Worm (Caenorhabditis elegans): ENCODE measurements around the gene F21C10.1.

Gene F21C10.1

DNA sequence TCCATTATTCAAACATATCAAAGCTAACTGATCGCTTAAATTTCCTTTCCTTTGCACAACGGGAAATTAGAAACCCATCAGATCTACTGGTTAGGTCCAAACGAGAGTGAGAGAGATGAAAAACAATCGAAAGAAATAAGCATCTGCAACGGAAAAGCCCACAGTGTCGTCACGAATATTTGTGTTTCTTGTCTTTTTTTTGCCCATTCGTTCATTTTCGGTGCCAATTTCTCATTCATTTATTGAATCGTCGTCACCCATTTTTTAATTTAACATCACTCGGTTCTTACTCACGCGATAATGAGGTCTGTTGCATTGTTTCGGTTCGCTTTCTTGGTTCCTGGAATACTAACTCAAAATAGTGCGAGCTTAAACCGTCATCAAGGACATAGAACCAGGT lies 8.0 kb upstream of the F21C10.1 start, which contains the start of gene F21C10.6:
Gene F21C10.6, plus strand, starts transcription at position 301 of the 400 bp plus-strand sequence.
- no peak for TF ChIP-seq npax-4 (tag; optimal IDR thresholded peaks at IDR 0.05)
- TF ChIP-seq dve-1 (tag; optimal IDR thresholded peaks at IDR 0.05), result no peak
- no peak for TF ChIP-seq pax-1 (tag; optimal IDR thresholded peaks at IDR 0.05)
- TF ChIP-seq ceh-45 (GFP tag; IDR thresholded peaks at IDR 0.05), result no peak
- TF ChIP-seq pha-4 (tag; optimal IDR thresholded peaks at IDR 0.05), result no peak
- no peak for TF ChIP-seq unc-3 (GFP tag; conservative IDR thresholded peaks at IDR 0.05)
- no peak for TF ChIP-seq unc-3 (tag; optimal IDR thresholded peaks at IDR 0.05)

DNA sequence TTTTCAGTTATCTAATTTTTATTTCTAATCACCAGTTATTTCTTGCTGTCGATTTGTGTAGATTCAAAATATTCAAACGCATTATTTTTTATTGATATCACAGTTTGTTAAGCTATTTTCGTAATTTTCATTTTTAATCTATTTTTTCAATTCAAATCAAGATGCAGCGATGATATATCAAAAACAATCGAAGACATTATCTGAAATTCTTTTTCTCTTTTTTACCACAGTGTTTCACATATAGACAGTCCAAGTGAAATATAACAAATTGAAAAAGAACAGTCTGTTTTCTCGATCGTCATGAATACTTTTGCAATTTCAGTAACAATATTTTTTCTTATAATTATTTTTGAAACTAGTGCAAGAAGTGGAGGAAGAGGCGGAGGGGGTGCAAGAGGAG lies 6.8 kb upstream of the F21C10.1 start, which contains the start of gene F21C10.5:
Gene F21C10.5, plus strand, starts transcription at position 301 of the 400 bp plus-strand sequence.
- TF ChIP-seq K02D7.2 (tag; optimal IDR thresholded peaks at IDR 0.05) (no peak), ceh-45 (GFP tag; IDR thresholded peaks at IDR 0.05) (no peak), pat-9 (tag; optimal IDR thresholded peaks at IDR 0.05) (no peak), ceh-48 (tag; optimal IDR thresholded peaks at IDR 0.05) (no peak), sox-2 (GFP tag; IDR thresholded peaks at IDR 0.05) (no peak), elt-2 (tag; optimal IDR thresholded peaks at IDR 0.05) (no peak), ahr-1 (tag; optimal IDR thresholded peaks at IDR 0.05) (no peak), lim-6 (tag; optimal IDR thresholded peaks at IDR 0.05) (no peak), madf-2 (tag; optimal IDR thresholded peaks at IDR 0.05) (no peak), nhr-11 (tag; optimal IDR thresholded peaks at IDR 0.05) (no peak), ceh-24 (tag; optimal IDR thresholded peaks at IDR 0.05) (no peak), sox-4 (tag; optimal IDR thresholded peaks at IDR 0.05) (no peak), hlh-8 (tag; optimal IDR thresholded peaks at IDR 0.05) (no peak), F13H6.1 (tag; optimal IDR thresholded peaks at IDR 0.05) (no peak), che-1 (tag; optimal IDR thresholded peaks at IDR 0.05) (no peak), fax-1 (tag; optimal IDR thresholded peaks at IDR 0.05) (no peak), hlh-13 (GFP tag; optimal IDR thresholded peaks at IDR 0.05) (no peak), pha-4 (tag; optimal IDR thresholded peaks at IDR 0.05) (no peak), gmeb-2 (tag; optimal IDR thresholded peaks at IDR 0.05) (no peak)

DNA sequence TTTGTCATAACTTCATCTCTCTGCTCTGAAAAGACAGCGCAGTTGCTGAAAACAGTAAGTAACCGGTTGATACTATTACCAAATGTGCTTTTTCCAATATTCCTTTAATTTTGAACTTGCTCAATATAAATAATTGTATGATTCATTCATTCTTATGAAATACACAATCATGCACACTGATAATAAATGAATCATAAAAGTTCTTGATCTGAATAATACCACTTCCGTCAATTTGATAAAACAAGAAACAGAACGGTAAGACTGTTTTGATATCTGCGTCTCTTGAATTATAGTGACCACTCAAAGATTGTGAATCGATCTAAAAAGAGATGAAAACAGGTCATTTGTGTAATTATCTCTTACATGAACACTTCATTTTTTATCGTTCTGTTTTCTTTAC lies 5.8 kb upstream of the F21C10.1 start, which contains the start of gene F21C10.4:
Gene F21C10.4, plus strand, starts transcription at position 301 of the 400 bp plus-strand sequence.
- TF ChIP-seq pat-9 (tag; optimal IDR thresholded peaks at IDR 0.05) (no peak), ztf-16 (tag; optimal IDR thresholded peaks at IDR 0.05) (no peak), ceh-48 (tag; optimal IDR thresholded peaks at IDR 0.05) (no peak), hlh-30 (tag; optimal IDR thresholded peaks at IDR 0.05; ENCODE audit: insufficient read depth) (no peak), odd-2 (tag; optimal IDR thresholded peaks at IDR 0.05) (no peak), tbx-2 (tag; optimal IDR thresholded peaks at IDR 0.05) (no peak), sdc-2 (tag; optimal IDR thresholded peaks at IDR 0.05) (no peak), ceh-14 (tag; optimal IDR thresholded peaks at IDR 0.05) (no peak), hlh-8 (tag; optimal IDR thresholded peaks at IDR 0.05) (no peak), dve-1 (tag; optimal IDR thresholded peaks at IDR 0.05) (no peak), Y22D7AL.16 (tag; optimal IDR thresholded peaks at IDR 0.05) (no peak), unc-55 (GFP tag; optimal IDR thresholded peaks at IDR 0.05) (no peak), K02D7.2 (tag; optimal IDR thresholded peaks at IDR 0.05) (no peak), ref-2 (tag; optimal IDR thresholded peaks at IDR 0.05) (no peak), ets-4 (tag; optimal IDR thresholded peaks at IDR 0.05) (no peak), zip-5 (tag; optimal IDR thresholded peaks at IDR 0.05) (no peak)

DNA sequence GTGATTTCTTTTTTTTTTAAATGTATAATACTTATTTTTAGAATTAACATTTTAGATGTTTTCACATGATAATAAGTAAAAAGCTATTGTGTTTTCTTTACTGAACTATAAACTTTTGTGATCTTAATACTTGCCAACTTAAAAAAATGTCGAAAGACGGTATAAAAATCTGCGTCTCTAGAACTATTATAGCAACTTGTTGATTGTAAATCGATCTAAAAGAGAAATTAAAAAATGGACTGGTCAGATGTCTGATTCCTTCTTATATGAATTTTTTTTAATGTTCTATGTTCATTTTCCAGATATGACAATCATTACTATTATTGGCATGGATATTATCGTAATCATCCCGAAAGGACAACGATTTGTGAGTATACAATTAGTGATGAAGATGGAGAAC lies 4.4 kb upstream of the F21C10.1 start, which contains the start of gene F21C10.3:
Gene F21C10.3, plus strand, starts transcription at position 301 of the 400 bp plus-strand sequence.
- TF ChIP-seq nhr-11 (tag; optimal IDR thresholded peaks at IDR 0.05) (no peak), ceh-24 (tag; optimal IDR thresholded peaks at IDR 0.05) (no peak), syd-9 (tag; optimal IDR thresholded peaks at IDR 0.05) (no peak), F13H6.1 (tag; optimal IDR thresholded peaks at IDR 0.05) (no peak)

All from whole organism, late embryonic.